Worm (Caenorhabditis elegans): Measurements from ENCODE around the gene srh-190.

DNA sequence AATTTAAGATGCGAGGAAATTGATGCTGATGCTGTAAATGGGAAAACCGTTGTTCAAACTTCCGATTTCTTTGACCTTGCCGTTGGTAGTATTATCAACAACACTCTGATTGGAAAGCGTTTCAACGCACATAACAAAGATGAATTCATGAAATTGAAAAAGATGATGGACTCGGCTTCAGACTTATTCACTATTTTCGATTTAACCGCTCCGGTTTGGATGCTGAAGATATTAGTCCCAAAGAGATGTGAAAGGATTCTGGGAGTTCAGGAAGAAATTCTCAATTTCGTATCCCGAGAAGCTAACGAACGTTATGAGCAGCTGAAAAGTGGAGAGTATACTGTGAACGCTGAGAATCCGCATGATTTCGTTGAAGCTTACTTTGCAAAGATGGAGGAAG lies 40.5 kb downstream of the srh-190 start:
- no peak for TF ChIP-seq F37D6.2 (tag; optimal IDR thresholded peaks at IDR 0.05)
- TF ChIP-seq pha-4 (GFP tag; IDR thresholded peaks at IDR 0.05): no peak
- no peak for TF ChIP-seq pha-4 (tag; optimal IDR thresholded peaks at IDR 0.05)
- no peak for TF ChIP-seq nhr-25 (tag; optimal IDR thresholded peaks at IDR 0.05; ENCODE audit: borderline replicate concordance, insufficient read depth)
- TF ChIP-seq ZK546.5 (tag; optimal IDR thresholded peaks at IDR 0.05): no peak
- no peak for TF ChIP-seq egl-27 (tag; optimal IDR thresholded peaks at IDR 0.05)
- TF ChIP-seq F10B5.3 (tag; optimal IDR thresholded peaks at IDR 0.05): no peak

Measured in whole organism, L4 larva.